Fruit fly (Drosophila melanogaster): ENCODE measurements around the gene Mocs2A.

- TF ChIP-seq CG8478 (optimal IDR thresholded peaks at IDR 0.05) (no peak), CTCF (optimal IDR thresholded peaks at IDR 0.05) (no peak)
Observed at dm6 chr3R:25172976-25173375, 45.8 kb upstream of the Mocs2A start.
